Worm (Caenorhabditis elegans): ENCODE data around the gene T01B11.1.

Gene T01B11.1

ce11 chrIV:8446904-8447303 is at the start of gene T01B11.1:
Gene T01B11.1 (plus strand): TSS chrIV:8447204.
- no peak for TF ChIP-seq ref-2 (tag; optimal IDR thresholded peaks at IDR 0.05)
- TF ChIP-seq nhr-11 (tag; optimal IDR thresholded peaks at IDR 0.05): no peak
- TF ChIP-seq lim-6 (tag; optimal IDR thresholded peaks at IDR 0.05): no peak
- no peak for TF ChIP-seq pha-2 (tag; optimal IDR thresholded peaks at IDR 0.05)
- no peak for TF ChIP-seq ceh-48 (tag; optimal IDR thresholded peaks at IDR 0.05)
- no peak for TF ChIP-seq pha-4 (tag; optimal IDR thresholded peaks at IDR 0.05)
- TF ChIP-seq gmeb-2 (tag; optimal IDR thresholded peaks at IDR 0.05): no peak
- TF ChIP-seq nhr-232 (tag; optimal IDR thresholded peaks at IDR 0.05): no peak
- TF ChIP-seq K09A11.1 (tag; optimal IDR thresholded peaks at IDR 0.05; ENCODE audit: insufficient read depth): no peak
- TF ChIP-seq ceh-9 (tag; optimal IDR thresholded peaks at IDR 0.05): no peak
- no peak for TF ChIP-seq dve-1 (tag; optimal IDR thresholded peaks at IDR 0.05)
- no peak for TF ChIP-seq pros-1 (tag; optimal IDR thresholded peaks at IDR 0.05)
- TF ChIP-seq ceh-45 (GFP tag; IDR thresholded peaks at IDR 0.05): no peak
- TF ChIP-seq ceh-30 (tag; optimal IDR thresholded peaks at IDR 0.05): no peak
- TF ChIP-seq hlh-13 (GFP tag; optimal IDR thresholded peaks at IDR 0.05): no peak
- TF ChIP-seq hlh-15 (tag; optimal IDR thresholded peaks at IDR 0.05): no peak
- no peak for TF ChIP-seq C38D4.7 (GFP tag; optimal IDR thresholded peaks at IDR 0.05)
- no peak for TF ChIP-seq T23F11.4 (GFP tag; optimal IDR thresholded peaks at IDR 0.05)
- TF ChIP-seq ceh-24 (tag; optimal IDR thresholded peaks at IDR 0.05): no peak

- no peak for TF ChIP-seq elt-2 (tag; optimal IDR thresholded peaks at IDR 0.05)
- no peak for TF ChIP-seq C38D4.7 (GFP tag; optimal IDR thresholded peaks at IDR 0.05)
- no peak for TF ChIP-seq syd-9 (tag; optimal IDR thresholded peaks at IDR 0.05)
- no peak for TF ChIP-seq unc-42 (tag; optimal IDR thresholded peaks at IDR 0.05)
- no peak for TF ChIP-seq fkh-10 (GFP tag; optimal IDR thresholded peaks at IDR 0.05)
- no peak for TF ChIP-seq hlh-6 (tag; optimal IDR thresholded peaks at IDR 0.05)
- no peak for TF ChIP-seq mec-3 (tag; optimal IDR thresholded peaks at IDR 0.05; ENCODE audit: borderline replicate concordance)
- TF ChIP-seq ceh-6 (GFP tag; optimal IDR thresholded peaks at IDR 0.05): no peak
- no peak for TF ChIP-seq ceh-45 (GFP tag; IDR thresholded peaks at IDR 0.05)
- TF ChIP-seq dmd-4 (tag; optimal IDR thresholded peaks at IDR 0.05; ENCODE audit: borderline replicate concordance): no peak
- TF ChIP-seq eyg-1 (tag; optimal IDR thresholded peaks at IDR 0.05): no peak
- TF ChIP-seq unc-55 (GFP tag; optimal IDR thresholded peaks at IDR 0.05): no peak
- no peak for TF ChIP-seq rnt-1 (tag; optimal IDR thresholded peaks at IDR 0.05)
- no peak for TF ChIP-seq unc-3 (GFP tag; conservative IDR thresholded peaks at IDR 0.05)
- no peak for TF ChIP-seq unc-3 (tag; optimal IDR thresholded peaks at IDR 0.05)
- TF ChIP-seq pros-1 (tag; optimal IDR thresholded peaks at IDR 0.05): no peak
- no peak for TF ChIP-seq nfya-1 (tag; optimal IDR thresholded peaks at IDR 0.05)
- no peak for TF ChIP-seq ceh-30 (tag; optimal IDR thresholded peaks at IDR 0.05)
- no peak for TF ChIP-seq pha-2 (tag; optimal IDR thresholded peaks at IDR 0.05)
- TF ChIP-seq sdc-2 (tag; optimal IDR thresholded peaks at IDR 0.05): no peak
Measured at ce11 chrIV:8397814-8398213, 49.2 kb upstream of the T01B11.1 start.

ce11 chrIV:8420961-8421360 is 26.0 kb upstream of the T01B11.1 start, which contains the start of gene M116.5:
Gene M116.5 (minus strand): TSS chrIV:8421061.
- TF ChIP-seq hlh-30 (tag; optimal IDR thresholded peaks at IDR 0.05; ENCODE audit: insufficient read depth) (no peak), ets-4 (tag; optimal IDR thresholded peaks at IDR 0.05) (no peak), ahr-1 (tag; optimal IDR thresholded peaks at IDR 0.05) (no peak), nhr-232 (tag; optimal IDR thresholded peaks at IDR 0.05) (no peak), sdc-2 (tag; optimal IDR thresholded peaks at IDR 0.05) (no peak), ceh-19 (GFP tag; optimal IDR thresholded peaks at IDR 0.05) (no peak), che-1 (tag; optimal IDR thresholded peaks at IDR 0.05) (no peak), hlh-13 (GFP tag; optimal IDR thresholded peaks at IDR 0.05) (no peak), eyg-1 (tag; optimal IDR thresholded peaks at IDR 0.05) (no peak), ceh-31 (tag; optimal IDR thresholded peaks at IDR 0.05) (no peak), sox-4 (tag; optimal IDR thresholded peaks at IDR 0.05) (no peak), ceh-18 (tag; optimal IDR thresholded peaks at IDR 0.05) (no peak), ceh-24 (tag; optimal IDR thresholded peaks at IDR 0.05) (no peak), pag-3 (tag; optimal IDR thresholded peaks at IDR 0.05; ENCODE audit: borderline replicate concordance) (no peak), ceh-34 (tag; optimal IDR thresholded peaks at IDR 0.05) (no peak)
